Worm (Caenorhabditis elegans) whole organism, L4 larva: ENCODE data around the gene inpp-4B.

Experiments
- F10B5.3 ChIP-seq: sonication (generic microtip); optimal IDR thresholded peaks from 2 replicates; lab custom pipeline; 2016; ENCODE audit warnings: mild to moderate bottlenecking, missing genetic modification characterization, missing compliant biosample characterization
- F44E2.7 ChIP-seq: fragments of 200-800 bp; sonication (Bioruptor generic); IDR thresholded peaks from 2 replicates; pipeline ENCODE4 v2.1.2; 2022; ENCODE audit warnings: missing genetic modification characterization, missing compliant biosample characterization
- Y5F2A.4 ChIP-seq: fragments of 200-800 bp; sonication (Bioruptor generic); optimal IDR thresholded peaks from 2 replicates; lab custom pipeline; 2018; ENCODE audit warnings: mild to moderate bottlenecking, missing genetic modification characterization, missing compliant biosample characterization
- aha-1 ChIP-seq: fragments of 150-350 bp; peaks from one replicate; lab custom pipeline; 2014; ENCODE audit warnings: missing biosample characterization, missing genetic modification characterization
- attf-4 ChIP-seq: sonication (generic microtip); optimal IDR thresholded peaks from 3 replicates; lab custom pipeline; 2017; ENCODE audit warnings: missing biosample characterization, missing genetic modification characterization
- ces-1 ChIP-seq: fragments of 150-350 bp; sonication (generic microtip); optimal IDR thresholded peaks from 4 replicates; lab custom pipeline; 2014; ENCODE audit warnings: missing biosample characterization, missing genetic modification reagents, missing genetic modification characterization
- ctbp-1 ChIP-seq: fragments of 200-800 bp; sonication (Bioruptor generic); IDR thresholded peaks from 2 replicates; pipeline ENCODE4 v1.3.6; 2022; ENCODE audit warnings: missing genetic modification reagents, missing genetic modification characterization, missing compliant biosample characterization
- daf-19 ChIP-seq: fragments of 200-800 bp; sonication (Bioruptor generic); conservative IDR thresholded peaks from 2 replicates; pipeline ENCODE4 v1.3.6; 2022; ENCODE audit warnings: missing genetic modification characterization, missing compliant biosample characterization
- dpl-1 ChIP-seq: fragments of 150-350 bp; optimal IDR thresholded peaks from 2 replicates; lab custom pipeline; 2014; ENCODE audit warnings: missing biosample characterization, missing genetic modification reagents, missing genetic modification characterization
- egl-43 ChIP-seq: fragments of 200-800 bp; sonication (Bioruptor generic); IDR thresholded peaks from 2 replicates; pipeline ENCODE4 v1.3.6; 2022; ENCODE audit warnings: missing genetic modification reagents, missing genetic modification characterization, missing compliant biosample characterization
- fkh-10 ChIP-seq: fragments of 150-350 bp; optimal IDR thresholded peaks from 2 replicates; lab custom pipeline; 2014; ENCODE audit warnings: missing biosample characterization, missing genetic modification reagents, missing genetic modification characterization
- fos-1 ChIP-seq: fragments of 150-350 bp; optimal IDR thresholded peaks from 2 replicates; lab custom pipeline; 2014; ENCODE audit warnings: missing biosample characterization, missing genetic modification characterization
- hif-1 ChIP-seq, 2 experiments: sonication (generic microtip); optimal IDR thresholded peaks; 2 replicates each; lab custom pipeline; 2016 to 2017; ENCODE audit warnings: missing compliant biosample characterization in 2 of 2, missing genetic modification characterization in 2 of 2, missing genetic modification reagents in 2 of 2, missing genotype in 2 of 2, mild to moderate bottlenecking in 1 of 2
- hlh-11 ChIP-seq: fragments of 200-800 bp; sonication (Bioruptor generic); optimal IDR thresholded peaks from 2 replicates; lab custom pipeline; 2018; ENCODE audit warnings: mild to moderate bottlenecking, missing genetic modification characterization, missing compliant biosample characterization
- hlh-30 ChIP-seq: sonication (generic microtip); optimal IDR thresholded peaks from 2 replicates; lab custom pipeline; 2017; ENCODE audit warnings: antibody characterized with exemption, mild to moderate bottlenecking, missing genetic modification characterization, missing compliant biosample characterization; ENCODE audit not compliant: insufficient read depth
- hmg-1.1 ChIP-seq: fragments of 200-800 bp; sonication (Bioruptor generic); IDR thresholded peaks from 2 replicates; pipeline ENCODE4 v1.3.6; 2022; ENCODE audit warnings: missing genetic modification reagents, missing genetic modification characterization, missing compliant biosample characterization
- jun-1 ChIP-seq: fragments of 150-350 bp; optimal IDR thresholded peaks from 2 replicates; lab custom pipeline; 2014; ENCODE audit warnings: missing biosample characterization, missing genetic modification reagents, missing genetic modification characterization
- lim-7 ChIP-seq: fragments of 200-800 bp; sonication (Bioruptor generic); IDR thresholded peaks from 2 replicates; pipeline ENCODE4 v1.3.6; 2022; ENCODE audit warnings: missing genetic modification characterization, missing compliant biosample characterization
- lin-1 ChIP-seq: fragments of 200-800 bp; sonication (Bioruptor generic); IDR thresholded peaks from 2 replicates; pipeline ENCODE4 v1.3.6; 2022; ENCODE audit warnings: missing genetic modification reagents, missing genetic modification characterization, missing compliant biosample characterization
- lin-13 ChIP-seq: fragments of 150-350 bp; optimal IDR thresholded peaks from 2 replicates; lab custom pipeline; 2014; ENCODE audit warnings: missing biosample characterization, missing genetic modification reagents, missing genetic modification characterization
- lin-29 ChIP-seq: fragments of 200-800 bp; sonication (Bioruptor generic); IDR thresholded peaks from 2 replicates; pipeline ENCODE4 v1.3.6; 2022; ENCODE audit warnings: missing genetic modification reagents, missing genetic modification characterization, missing compliant biosample characterization
- lin-38 ChIP-seq: fragments of 200-800 bp; sonication (Bioruptor generic); IDR thresholded peaks from 2 replicates; pipeline ENCODE4 v1.3.6; 2022; ENCODE audit warnings: missing genetic modification reagents, missing genetic modification characterization, missing compliant biosample characterization
- lin-39 ChIP-seq: fragments of 150-350 bp; optimal IDR thresholded peaks from 2 replicates; lab custom pipeline; 2014; ENCODE audit warnings: missing biosample characterization, missing genetic modification reagents, missing genetic modification characterization
- lsy-2 ChIP-seq, 2 experiments: fragments of 150-350 bp in 1 of 2; sonication (generic microtip) in 1 of 2; optimal IDR thresholded peaks; 2 replicates each; lab custom pipeline; 2014 to 2017; ENCODE audit warnings: missing biosample characterization in 2 of 2, missing genetic modification characterization in 2 of 2
- madf-5 ChIP-seq, 2 experiments: fragments of 200-800 bp; sonication (Bioruptor generic); IDR thresholded peaks; 2 replicates each; pipeline ENCODE4 v1.3.6; 2022; ENCODE audit warnings: missing compliant biosample characterization in 2 of 2, missing genetic modification characterization in 2 of 2
- madf-9 ChIP-seq: fragments of 200-800 bp; sonication (Bioruptor generic); conservative IDR thresholded peaks from 2 replicates; pipeline ENCODE4 v1.3.6; 2022; ENCODE audit warnings: missing genetic modification reagents, missing genetic modification characterization, missing compliant biosample characterization
- mdl-1 ChIP-seq, 2 experiments: fragments of 150-350 bp in 1 of 2; sonication (generic microtip) in 1 of 2; optimal IDR thresholded peaks; 2 replicates each; lab custom pipeline; 2014 to 2017; ENCODE audit warnings: missing biosample characterization in 2 of 2, missing genetic modification characterization in 2 of 2
- mdt-29 ChIP-seq: fragments of 200-800 bp; sonication (Bioruptor generic); IDR thresholded peaks from 2 replicates; pipeline ENCODE4 v1.3.6; 2022; ENCODE audit warnings: missing genetic modification reagents, missing genetic modification characterization, missing compliant biosample characterization
- mep-1 ChIP-seq: fragments of 150-350 bp; sonication (generic microtip); optimal IDR thresholded peaks from 3 replicates; lab custom pipeline; 2014; ENCODE audit warnings: missing biosample characterization, missing genetic modification characterization
- mxl-3 ChIP-seq: fragments of 200-800 bp; sonication (Bioruptor generic); optimal IDR thresholded peaks from 2 replicates; lab custom pipeline; 2018; ENCODE audit warnings: mild to moderate bottlenecking, missing genetic modification characterization, missing compliant biosample characterization
- nhr-10 ChIP-seq: fragments of 150-350 bp; optimal IDR thresholded peaks from 2 replicates; lab custom pipeline; 2014; ENCODE audit warnings: missing biosample characterization, missing genetic modification characterization
- nhr-11 ChIP-seq: fragments of 150-350 bp; optimal IDR thresholded peaks from 2 replicates; lab custom pipeline; 2014; ENCODE audit warnings: missing biosample characterization, missing genetic modification characterization
- nhr-25 ChIP-seq: sonication (generic microtip); optimal IDR thresholded peaks from 2 replicates; lab custom pipeline; 2017; ENCODE audit warnings: missing genetic modification characterization, mild to moderate bottlenecking, missing compliant biosample characterization, antibody characterized with exemption, moderate library complexity, borderline replicate concordance; ENCODE audit not compliant: insufficient read depth
- nhr-28 ChIP-seq: fragments of 150-350 bp; optimal IDR thresholded peaks from 2 replicates; lab custom pipeline; 2014; ENCODE audit warnings: missing biosample characterization, missing genetic modification characterization
- nhr-6 ChIP-seq: fragments of 150-350 bp; optimal IDR thresholded peaks from 2 replicates; lab custom pipeline; 2014; ENCODE audit warnings: missing biosample characterization, missing genetic modification characterization
- php-3 ChIP-seq: fragments of 200-800 bp; sonication (Bioruptor generic); IDR thresholded peaks from 2 replicates; pipeline ENCODE4 v1.3.6; 2022; ENCODE audit warnings: missing genetic modification reagents, missing genetic modification characterization, missing compliant biosample characterization
- set-16 ChIP-seq: fragments of 200-800 bp; sonication (Bioruptor generic); IDR thresholded peaks from 2 replicates; pipeline ENCODE4 v1.3.6; 2022; ENCODE audit warnings: missing genetic modification reagents, missing genetic modification characterization, missing compliant biosample characterization
- tag-97 ChIP-seq: fragments of 200-800 bp; sonication (Bioruptor generic); IDR thresholded peaks from 2 replicates; pipeline ENCODE4 v1.3.6; 2022; ENCODE audit warnings: missing genetic modification characterization, missing compliant biosample characterization
- unc-62 ChIP-seq, 3 experiments: fragments of 150-350 bp in 1 of 3; sonication (generic microtip); optimal IDR thresholded peaks in 2 of 3; peaks in 1 of 3; 1 replicate in 1 of 3; 2 replicates in 2 of 3; lab custom pipeline; 2014 to 2017; ENCODE audit warnings: missing biosample characterization in 3 of 3, missing genetic modification characterization in 3 of 3, missing genetic modification reagents in 3 of 3, missing genotype in 1 of 3
- vab-7 ChIP-seq: fragments of 200-800 bp; sonication (Bioruptor generic); IDR thresholded peaks from 2 replicates; pipeline ENCODE4 v1.3.6; 2022; ENCODE audit warnings: missing genetic modification reagents, missing genetic modification characterization, missing compliant biosample characterization
- zag-1 ChIP-seq: fragments of 150-350 bp; optimal IDR thresholded peaks from 2 replicates; lab custom pipeline; 2014; ENCODE audit warnings: missing biosample characterization, missing genetic modification characterization
- zfp-3 ChIP-seq: fragments of 200-800 bp; sonication (Bioruptor generic); conservative IDR thresholded peaks from 2 replicates; pipeline ENCODE4 v1.3.6; 2022; ENCODE audit warnings: missing genetic modification reagents, missing genetic modification characterization, missing compliant biosample characterization
- ztf-11 ChIP-seq: fragments of 150-350 bp; optimal IDR thresholded peaks from 2 replicates; lab custom pipeline; 2014; ENCODE audit warnings: missing biosample characterization, missing genetic modification characterization
- ztf-7 ChIP-seq: fragments of 150-350 bp; optimal IDR thresholded peaks from 2 replicates; lab custom pipeline; 2014; ENCODE audit warnings: missing biosample characterization, missing genetic modification characterization

The inpp-4B gene

ce11 chrIII:10290541-10290940 lies 23.9 kb upstream of the inpp-4B start:
- no peak for TF ChIP-seq ztf-11 (tag; lab: Kevin White, UChicago)
- no peak for TF ChIP-seq vab-7
- no peak for TF ChIP-seq zag-1 (tag; lab: Kevin White, UChicago)
- peak; percentile 6 for TF ChIP-seq hlh-11 (tag; lab: Kevin White, UChicago)
- peak in 1 of 2 experiments; percentile 20 for TF ChIP-seq lsy-2 (tag; optimal IDR thresholded peaks at IDR 0.05; lab: Kevin White, UChicago)
- TF ChIP-seq mxl-3 (GFP tag; lab: Kevin White, UChicago): peak; percentile 26
- TF ChIP-seq hlh-30: peak; percentile 52
- TF ChIP-seq fkh-10 (GFP tag; lab: Kevin White, UChicago): no peak
- TF ChIP-seq mdl-1 (tag; optimal IDR thresholded peaks at IDR 0.05; lab: Kevin White, UChicago): peak in 1 of 2 experiments; percentile 62
- no peak for TF ChIP-seq nhr-10 (tag; lab: Kevin White, UChicago)
- TF ChIP-seq nhr-6: no peak
- no peak for TF ChIP-seq php-3 (GFP tag; lab: Robert Waterston, UW)
- TF ChIP-seq nhr-28 (tag; lab: Kevin White, UChicago): peak; percentile 46
- no peak for TF ChIP-seq daf-19 (GFP tag; lab: Robert Waterston, UW)
- no peak for TF ChIP-seq lim-7 (GFP tag; lab: Robert Waterston, UW)
- no peak for TF ChIP-seq jun-1
- TF ChIP-seq aha-1 (tag; lab: Kevin White, UChicago): peak; percentile 74
- no peak for TF ChIP-seq F10B5.3 (tag; lab: Kevin White, UChicago)

- TF ChIP-seq ztf-7 (tag; lab: Kevin White, UChicago): no peak
- no peak for TF ChIP-seq F44E2.7
- peak in 1 of 2 experiments; percentile 9 for TF ChIP-seq mdl-1 (tag; optimal IDR thresholded peaks at IDR 0.05; lab: Kevin White, UChicago)
- peak in 1 of 2 experiments; percentile 75 for TF ChIP-seq unc-62 (GFP tag; optimal IDR thresholded peaks at IDR 0.05 in 1 of 2; lab: Kevin White, UChicago)
- no peak for TF ChIP-seq unc-62 (tag; optimal IDR thresholded peaks at IDR 0.05; lab: Kevin White, UChicago)
Observed at ce11 chrIII:10289790-10290189, 23.1 kb upstream of the inpp-4B start.

ce11 chrIII:10285623-10286022 lies 18.9 kb upstream of the inpp-4B start, which contains the start of gene K10G9.2:
Gene K10G9.2 (plus strand): TSS chrIII:10285923.
- TF ChIP-seq mep-1 (no peak), nhr-25 (no peak), attf-4 (tag; lab: Kevin White, UChicago) (no peak), lin-38 (GFP tag; lab: Robert Waterston, UW) (no peak), dpl-1 (GFP tag; lab: Kevin White, UChicago) (no peak), nhr-28 (tag; lab: Kevin White, UChicago) (no peak), lin-39 (tag; lab: Kevin White, UChicago) (no peak), mdt-29 (GFP tag; lab: Robert Waterston, UW) (no peak)

DNA sequence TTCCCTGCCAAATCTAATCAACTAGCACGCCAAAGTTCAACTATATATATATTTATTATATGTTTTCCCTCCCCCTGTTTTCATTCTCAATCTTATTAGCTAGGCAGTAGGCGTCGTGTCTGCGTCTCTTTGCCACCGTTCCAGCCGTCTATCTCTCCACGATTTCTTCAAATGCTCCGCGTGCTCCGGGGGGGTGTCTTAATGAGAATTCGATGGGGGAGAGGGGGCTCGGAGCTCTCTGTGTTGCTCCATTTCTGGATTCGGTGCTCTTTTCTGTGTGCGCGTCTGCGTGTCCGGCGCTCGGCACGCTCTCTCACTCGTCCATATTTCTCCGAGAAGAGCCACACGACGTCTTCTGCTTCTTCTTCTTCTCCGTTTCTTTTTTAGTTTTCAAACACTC lies 17.5 kb upstream of the inpp-4B start:
- TF ChIP-seq lin-13 (GFP tag; lab: Kevin White, UChicago) (peak; percentile 19), mxl-3 (GFP tag; lab: Kevin White, UChicago) (peak; percentile 28), lin-1 (no peak), mdl-1 (tag; optimal IDR thresholded peaks at IDR 0.05; lab: Kevin White, UChicago) (peak; percentile 48 to 74), vab-7 (peak; percentile 59), madf-9 (GFP tag; lab: Robert Waterston, UW) (peak; percentile 49; the same call in 1 of the 2 replicates), ctbp-1 (GFP tag; lab: Robert Waterston, UW) (peak; percentile 94; the same call in 1 of the 2 replicates), mep-1 (peak; percentile 61), zag-1 (tag; lab: Kevin White, UChicago) (peak; percentile 33), daf-19 (GFP tag; lab: Robert Waterston, UW) (no peak), fos-1 (tag; lab: Kevin White, UChicago) (no peak), aha-1 (tag; lab: Kevin White, UChicago) (peak; percentile 93), mdt-29 (GFP tag; lab: Robert Waterston, UW) (no peak), Y5F2A.4 (no peak), set-16 (GFP tag; lab: Robert Waterston, UW) (peak; percentile 93), egl-43 (peak; percentile 65; the same call in 1 of the 2 replicates), lim-7 (GFP tag; lab: Robert Waterston, UW) (no peak), hmg-1.1 (GFP tag; lab: Robert Waterston, UW) (peak; percentile 74), tag-97 (no peak), zfp-3 (GFP tag; lab: Robert Waterston, UW) (no peak), hif-1 (tag; optimal IDR thresholded peaks at IDR 0.05; lab: Kevin White, UChicago) (peak in 1 of 2 experiments; percentile 55), madf-5 (GFP tag; IDR thresholded peaks at IDR 0.05; lab: Robert Waterston, UW) (no peak), ces-1 (GFP tag; lab: Kevin White, UChicago) (peak; percentile 84), nhr-11 (tag; lab: Kevin White, UChicago) (peak; percentile 13), lin-29 (GFP tag; lab: Robert Waterston, UW) (no peak), hlh-11 (tag; lab: Kevin White, UChicago) (peak; percentile 42)
